Worm (Caenorhabditis elegans) whole organism, L4 larva: ENCODE data around the gene F46B3.1.
"Not testable (repeated sequence)": the region's sequence is repeated elsewhere in the genome, so short reads cannot be mapped to it uniquely, and the experiment has no call there.

ENCODE experiments used
- D1046.2 ChIP-seq: fragments of 200-800 bp; sonication (Bioruptor generic); IDR thresholded peaks from 2 replicates; pipeline ENCODE4 v1.3.6; 2022; ENCODE audit warnings: missing genetic modification characterization, missing compliant biosample characterization
- F26F4.8 ChIP-seq: fragments of 200-800 bp; sonication (Bioruptor generic); conservative IDR thresholded peaks from 2 replicates; pipeline ENCODE4 v1.3.6; 2022; ENCODE audit warnings: missing genetic modification characterization, missing compliant biosample characterization
- Y48G9A.11 ChIP-seq: fragments of 200-800 bp; sonication (Bioruptor generic); IDR thresholded peaks from 2 replicates; pipeline ENCODE4 v1.3.6; 2022; ENCODE audit warnings: missing genetic modification reagents, missing genetic modification characterization, missing compliant biosample characterization
- Y5F2A.4 ChIP-seq: fragments of 200-800 bp; sonication (Bioruptor generic); optimal IDR thresholded peaks from 2 replicates; lab custom pipeline; 2018; ENCODE audit warnings: mild to moderate bottlenecking, missing genetic modification characterization, missing compliant biosample characterization
- Y75B8A.6 ChIP-seq: fragments of 200-800 bp; sonication (Bioruptor generic); IDR thresholded peaks from 2 replicates; pipeline ENCODE4 v1.3.6; 2022; ENCODE audit warnings: missing genetic modification reagents, missing genetic modification characterization, missing compliant biosample characterization
- ZK337.2 ChIP-seq: fragments of 200-800 bp; sonication (Bioruptor generic); IDR thresholded peaks from 2 replicates; pipeline ENCODE4 v1.3.6; 2022; ENCODE audit warnings: missing genetic modification reagents, missing genetic modification characterization, missing compliant biosample characterization
- ZK546.5 ChIP-seq, 2 experiments: sonication (generic microtip); optimal IDR thresholded peaks; 2 replicates each; lab custom pipeline; 2017; ENCODE audit warnings: missing biosample characterization in 2 of 2, missing genetic modification characterization in 2 of 2
- aly-2 ChIP-seq: sonication (generic microtip); optimal IDR thresholded peaks from 2 replicates; lab custom pipeline; 2018; ENCODE audit warnings: missing biosample characterization, missing genetic modification characterization
- attf-4 ChIP-seq: sonication (generic microtip); optimal IDR thresholded peaks from 3 replicates; lab custom pipeline; 2017; ENCODE audit warnings: missing biosample characterization, missing genetic modification characterization
- ceh-20 ChIP-seq: fragments of 200-800 bp; sonication (Bioruptor generic); IDR thresholded peaks from 2 replicates; pipeline ENCODE4 v1.3.6; 2022; ENCODE audit warnings: missing genetic modification reagents, missing genetic modification characterization, missing compliant biosample characterization
- ceh-28 ChIP-seq: fragments of 150-350 bp; optimal IDR thresholded peaks from 2 replicates; lab custom pipeline; 2014; ENCODE audit warnings: missing biosample characterization, missing genetic modification reagents, missing genetic modification characterization
- ceh-44 ChIP-seq: fragments of 200-800 bp; sonication (Bioruptor generic); IDR thresholded peaks from 2 replicates; pipeline ENCODE4 v1.3.6; 2022; ENCODE audit warnings: missing genetic modification reagents, missing genetic modification characterization, missing compliant biosample characterization
- cey-2 ChIP-seq: sonication (generic microtip); optimal IDR thresholded peaks from 3 replicates; lab custom pipeline; 2017; ENCODE audit warnings: missing genetic modification characterization, mild to moderate bottlenecking, missing compliant biosample characterization, antibody characterized with exemption, borderline replicate concordance; ENCODE audit not compliant: insufficient read depth
- dmd-6 ChIP-seq: fragments of 200-800 bp; sonication (Bioruptor generic); IDR thresholded peaks from 2 replicates; pipeline ENCODE4 v1.3.6; 2022; ENCODE audit warnings: missing genetic modification reagents, missing genetic modification characterization, missing compliant biosample characterization
- dmd-9 ChIP-seq: fragments of 200-800 bp; sonication (Bioruptor generic); IDR thresholded peaks from 2 replicates; pipeline ENCODE4 v1.3.6; 2022; ENCODE audit warnings: missing genetic modification reagents, missing genetic modification characterization, missing compliant biosample characterization
- fkh-10 ChIP-seq: fragments of 150-350 bp; optimal IDR thresholded peaks from 2 replicates; lab custom pipeline; 2014; ENCODE audit warnings: missing biosample characterization, missing genetic modification reagents, missing genetic modification characterization
- fos-1 ChIP-seq: fragments of 150-350 bp; optimal IDR thresholded peaks from 2 replicates; lab custom pipeline; 2014; ENCODE audit warnings: missing biosample characterization, missing genetic modification characterization
- hif-1 ChIP-seq, 2 experiments: sonication (generic microtip); optimal IDR thresholded peaks; 2 replicates each; lab custom pipeline; 2016 to 2017; ENCODE audit warnings: missing compliant biosample characterization in 2 of 2, missing genetic modification characterization in 2 of 2, missing genetic modification reagents in 2 of 2, missing genotype in 2 of 2, mild to moderate bottlenecking in 1 of 2
- lin-15B ChIP-seq: fragments of 150-350 bp; sonication (generic microtip); optimal IDR thresholded peaks from 3 replicates; lab custom pipeline; 2014; ENCODE audit warnings: missing biosample characterization, missing genetic modification characterization
- lin-29 ChIP-seq: fragments of 200-800 bp; sonication (Bioruptor generic); IDR thresholded peaks from 2 replicates; pipeline ENCODE4 v1.3.6; 2022; ENCODE audit warnings: missing genetic modification reagents, missing genetic modification characterization, missing compliant biosample characterization
- lin-39 ChIP-seq: fragments of 150-350 bp; optimal IDR thresholded peaks from 2 replicates; lab custom pipeline; 2014; ENCODE audit warnings: missing biosample characterization, missing genetic modification reagents, missing genetic modification characterization
- mxl-2 ChIP-seq: fragments of 200-800 bp; sonication (Bioruptor generic); conservative IDR thresholded peaks from 2 replicates; pipeline ENCODE4 v1.3.6; 2022; ENCODE audit warnings: missing genetic modification reagents, missing genetic modification characterization, missing compliant biosample characterization
- nhr-11 ChIP-seq: fragments of 150-350 bp; optimal IDR thresholded peaks from 2 replicates; lab custom pipeline; 2014; ENCODE audit warnings: missing biosample characterization, missing genetic modification characterization
- nhr-28 ChIP-seq: fragments of 150-350 bp; optimal IDR thresholded peaks from 2 replicates; lab custom pipeline; 2014; ENCODE audit warnings: missing biosample characterization, missing genetic modification characterization
- nhr-76 ChIP-seq: fragments of 150-350 bp; optimal IDR thresholded peaks from 2 replicates; lab custom pipeline; 2014; ENCODE audit warnings: missing biosample characterization, missing genetic modification characterization
- php-3 ChIP-seq: fragments of 200-800 bp; sonication (Bioruptor generic); IDR thresholded peaks from 2 replicates; pipeline ENCODE4 v1.3.6; 2022; ENCODE audit warnings: missing genetic modification reagents, missing genetic modification characterization, missing compliant biosample characterization
- saeg-2 ChIP-seq: fragments of 200-800 bp; sonication (Bioruptor generic); IDR thresholded peaks from 2 replicates; pipeline ENCODE4 v1.3.6; 2022; ENCODE audit warnings: missing genetic modification reagents, missing genetic modification characterization, missing compliant biosample characterization
- set-16 ChIP-seq: fragments of 200-800 bp; sonication (Bioruptor generic); IDR thresholded peaks from 2 replicates; pipeline ENCODE4 v1.3.6; 2022; ENCODE audit warnings: missing genetic modification reagents, missing genetic modification characterization, missing compliant biosample characterization
- snpc-4 ChIP-seq: fragments of 150-350 bp; optimal IDR thresholded peaks from 2 replicates; lab custom pipeline; 2014; ENCODE audit warnings: missing biosample characterization, missing genetic modification characterization
- spr-1 ChIP-seq: sonication (generic microtip); optimal IDR thresholded peaks from 2 replicates; lab custom pipeline; 2016; ENCODE audit warnings: mild to moderate bottlenecking, missing genetic modification characterization, missing compliant biosample characterization
- spr-3 ChIP-seq: fragments of 200-800 bp; sonication (Bioruptor generic); optimal IDR thresholded peaks from 2 replicates; lab custom pipeline; 2018; ENCODE audit warnings: mild to moderate bottlenecking, missing genetic modification characterization, missing compliant biosample characterization
- tra-1 ChIP-seq: fragments of 200-800 bp; sonication (Bioruptor generic); IDR thresholded peaks from 2 replicates; pipeline ENCODE4 v1.3.6; 2022; ENCODE audit warnings: missing genetic modification reagents, missing genetic modification characterization, missing compliant biosample characterization
- unc-130 ChIP-seq: sonication (generic microtip); optimal IDR thresholded peaks from 2 replicates; lab custom pipeline; 2016; ENCODE audit warnings: missing genetic modification reagents, missing genetic modification characterization, missing compliant biosample characterization
- unc-39 ChIP-seq: sonication (generic microtip); optimal IDR thresholded peaks from 2 replicates; lab custom pipeline; 2017; ENCODE audit warnings: missing biosample characterization, missing genetic modification characterization
- unc-62 ChIP-seq, 3 experiments: fragments of 150-350 bp in 1 of 3; sonication (generic microtip); optimal IDR thresholded peaks in 2 of 3; peaks in 1 of 3; 1 replicate in 1 of 3; 2 replicates in 2 of 3; lab custom pipeline; 2014 to 2017; ENCODE audit warnings: missing biosample characterization in 3 of 3, missing genetic modification characterization in 3 of 3, missing genetic modification reagents in 3 of 3, missing genotype in 1 of 3
- zag-1 ChIP-seq: fragments of 150-350 bp; optimal IDR thresholded peaks from 2 replicates; lab custom pipeline; 2014; ENCODE audit warnings: missing biosample characterization, missing genetic modification characterization
- zip-2 ChIP-seq: fragments of 150-350 bp; optimal IDR thresholded peaks from 2 replicates; lab custom pipeline; 2014; ENCODE audit warnings: missing biosample characterization, missing genetic modification characterization
- ztf-11 ChIP-seq: fragments of 150-350 bp; optimal IDR thresholded peaks from 2 replicates; lab custom pipeline; 2014; ENCODE audit warnings: missing biosample characterization, missing genetic modification characterization

F46B3.1 gene

DNA sequence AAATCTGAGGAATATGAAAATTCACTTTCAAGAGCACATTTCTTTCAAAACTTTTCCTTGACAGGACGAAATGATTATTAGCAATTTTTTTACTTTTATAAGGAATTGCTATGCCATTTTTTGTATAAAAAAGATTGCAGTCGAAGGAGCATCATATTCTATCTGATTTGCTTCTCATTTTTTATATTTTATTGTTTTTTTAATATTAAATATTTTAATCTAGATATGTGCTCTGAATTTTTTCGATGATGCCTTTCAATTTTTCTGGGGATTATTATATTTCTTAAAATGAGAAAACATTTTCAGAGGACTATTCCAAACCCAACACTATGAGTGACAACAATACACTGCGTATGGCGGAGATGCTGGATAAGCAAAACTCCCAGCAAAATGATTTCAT is 32.9 kb downstream of the F46B3.1 start, which contains the start of gene F26F2.13:
F26F2.13 (plus strand) TSS at position 301 of the 400 bp plus-strand sequence.
- TF ChIP-seq ZK546.5 (tag; optimal IDR thresholded peaks at IDR 0.05; lab: Kevin White, UChicago); zag-1; aly-2 (tag; lab: Kevin White, UChicago): not testable (repeated sequence)
- TF ChIP-seq, all 104 proteins: peak for 0; not testable (repeated sequence) for 104

DNA sequence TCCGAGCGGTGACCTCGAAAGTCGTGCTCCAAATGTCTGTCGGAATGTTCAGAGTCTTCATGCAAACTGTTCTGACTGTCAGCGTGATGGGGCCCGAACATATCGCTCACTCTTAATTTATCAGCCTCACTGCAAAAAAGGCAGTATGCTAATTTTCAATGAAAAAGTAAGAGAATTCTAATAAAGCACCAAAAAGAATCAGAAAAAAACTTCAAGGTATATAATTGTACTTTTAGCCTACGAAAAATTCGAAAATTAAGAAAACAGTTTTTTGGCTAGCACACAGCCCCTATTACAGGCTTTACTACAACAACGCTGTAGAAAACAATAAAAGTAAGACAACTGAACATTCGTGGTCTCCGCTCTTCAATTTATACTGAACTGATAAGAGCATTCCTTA is 35.2 kb downstream of the F46B3.1 start, which contains the start of gene F26F2.1:
F26F2.1 (minus strand) TSS at position 101 of the 400 bp plus-strand sequence.
- TF ChIP-seq snpc-4 (tag; lab: Kevin White, UChicago) (no peak), unc-130 (no peak), mxl-2 (no peak)

DNA sequence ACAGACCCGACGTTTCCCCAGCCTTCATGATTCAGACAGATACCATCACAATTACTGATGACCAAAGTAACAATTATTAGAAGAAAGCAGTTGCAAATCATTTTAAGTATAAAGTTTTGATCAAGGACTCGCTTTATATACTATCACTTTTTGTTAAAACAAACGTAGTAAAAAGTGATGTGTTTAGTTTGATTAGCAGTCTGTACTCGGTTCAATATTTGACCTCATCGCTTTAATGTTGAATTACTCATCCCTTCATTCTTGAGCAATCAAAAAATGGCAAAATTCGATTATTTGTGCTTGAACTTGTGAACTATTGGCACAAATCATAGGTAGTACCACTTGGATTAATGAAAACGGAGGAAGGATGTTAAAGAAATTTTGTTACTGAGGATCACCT is 38.7 kb downstream of the F46B3.1 start, which contains the start of gene abf-4:
abf-4 (minus strand) TSS at position 101 of the 400 bp plus-strand sequence.
- TF ChIP-seq ceh-20 (no peak), snpc-4 (tag; lab: Kevin White, UChicago) (no peak), fos-1 (no peak), hif-1 (tag; optimal IDR thresholded peaks at IDR 0.05; lab: Kevin White, UChicago) (no peak), saeg-2 (GFP tag; lab: Robert Waterston, UW) (no peak), zag-1 (no peak), ceh-44 (GFP tag; lab: Robert Waterston, UW) (no peak), dmd-9 (GFP tag; lab: Robert Waterston, UW) (no peak), fkh-10 (GFP tag; lab: Kevin White, UChicago) (no peak), Y75B8A.6 (GFP tag; lab: Robert Waterston, UW) (no peak), spr-3 (GFP tag; lab: Kevin White, UChicago) (no peak), ceh-28 (tag; lab: Kevin White, UChicago) (no peak)

DNA sequence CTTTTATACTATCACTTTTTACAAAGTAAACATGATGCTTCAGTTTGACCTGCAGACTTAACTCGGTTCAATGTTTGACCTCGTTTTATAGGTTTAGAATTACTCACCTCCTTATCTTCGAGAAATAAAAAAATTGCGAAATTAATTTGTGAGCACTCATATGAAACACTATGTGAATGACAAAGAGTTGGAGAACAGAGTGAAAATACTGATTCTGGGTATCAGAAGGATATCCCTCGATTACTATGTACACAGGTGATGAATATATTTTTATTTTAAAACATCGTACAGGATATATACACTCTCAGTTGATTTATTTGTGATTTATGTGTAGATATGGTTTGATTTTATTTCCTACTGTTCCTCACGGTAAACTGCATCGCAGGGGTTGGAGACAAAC is 40.7 kb downstream of the F46B3.1 start, which contains the start of gene Y38H6C.23:
Y38H6C.23 (minus strand) TSS at position 101 of the 400 bp plus-strand sequence.
- TF ChIP-seq php-3 (GFP tag; lab: Robert Waterston, UW) (no peak), dmd-6 (GFP tag; lab: Robert Waterston, UW) (peak; percentile 66), spr-3 (GFP tag; lab: Kevin White, UChicago) (no peak), unc-62 (GFP tag; optimal IDR thresholded peaks at IDR 0.05 in 1 of 2; lab: Kevin White, UChicago) (peak in 1 of 2 experiments; percentile 37), unc-62 (tag; optimal IDR thresholded peaks at IDR 0.05; lab: Kevin White, UChicago) (no peak)

DNA sequence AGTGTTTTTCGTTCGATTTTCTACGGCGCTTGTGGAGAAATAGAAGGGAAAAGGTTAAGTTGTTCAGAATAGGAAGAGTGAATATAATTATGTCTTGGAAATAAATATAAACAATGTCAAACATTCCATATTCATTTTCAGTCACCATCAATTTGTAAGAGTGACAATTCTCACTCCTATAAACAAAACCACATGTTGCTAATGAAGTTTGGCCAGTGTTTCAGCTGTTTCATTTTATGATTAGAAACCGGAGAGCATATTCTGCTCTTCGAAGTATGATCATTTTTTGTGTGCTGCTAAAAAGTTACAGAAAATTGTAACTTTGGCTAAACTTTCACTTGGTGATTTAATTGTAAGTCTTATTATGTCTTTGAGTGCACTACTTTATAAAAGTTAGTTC is 41.9 kb downstream of the F46B3.1 start, which contains the start of gene Y38H6C.21:
Y38H6C.21 (minus strand) TSS at position 148 of the 400 bp plus-strand sequence.
- no peak for TF ChIP-seq zip-2 (tag; lab: Kevin White, UChicago)
- peak; percentile 61 for TF ChIP-seq dmd-6 (GFP tag; lab: Robert Waterston, UW)
- TF ChIP-seq lin-29 (GFP tag; lab: Robert Waterston, UW), result no peak
- no peak for TF ChIP-seq ZK337.2 (GFP tag; lab: Robert Waterston, UW)
- no peak for TF ChIP-seq dmd-9 (GFP tag; lab: Robert Waterston, UW)
- no peak for TF ChIP-seq unc-39 (tag; lab: Kevin White, UChicago)

DNA sequence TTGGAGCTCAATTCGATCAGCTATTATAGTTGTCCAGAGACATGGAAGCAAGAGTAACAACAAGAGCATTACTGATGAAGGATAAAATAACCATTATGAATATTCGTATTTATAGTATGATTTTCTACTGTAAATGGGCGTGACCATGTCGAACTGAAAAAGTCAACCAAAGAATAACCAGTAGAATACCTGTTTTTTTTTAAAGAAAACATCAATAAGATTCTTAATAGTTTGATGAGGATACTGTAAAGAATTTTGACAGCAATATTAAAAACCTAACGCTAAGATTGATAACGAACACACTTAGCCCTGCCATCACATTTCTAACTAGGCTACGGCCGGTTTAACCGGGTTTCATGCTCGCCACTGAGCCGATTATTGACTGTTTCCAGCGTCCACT is 44.0 kb downstream of the F46B3.1 start, which contains the start of gene vmo-1:
vmo-1 (minus strand) TSS at position 101 of the 400 bp plus-strand sequence.
- TF ChIP-seq nhr-28 (tag; lab: Kevin White, UChicago) (no peak), Y5F2A.4 (GFP tag; lab: Kevin White, UChicago) (no peak), F26F4.8 (GFP tag; lab: Robert Waterston, UW) (no peak), lin-15B (tag; lab: Kevin White, UChicago) (no peak), nhr-11 (tag; lab: Kevin White, UChicago) (no peak), unc-39 (tag; lab: Kevin White, UChicago) (no peak), nhr-76 (tag; lab: Kevin White, UChicago) (no peak), fos-1 (no peak), lin-39 (no peak), ztf-11 (no peak), set-16 (GFP tag; lab: Robert Waterston, UW) (no peak), tra-1 (GFP tag; lab: Robert Waterston, UW) (no peak), D1046.2 (GFP tag; lab: Robert Waterston, UW) (no peak), dmd-6 (GFP tag; lab: Robert Waterston, UW) (no peak), Y48G9A.11 (no peak), dmd-9 (GFP tag; lab: Robert Waterston, UW) (no peak), cey-2 (no peak), spr-1 (tag; lab: Kevin White, UChicago) (no peak), attf-4 (tag; lab: Kevin White, UChicago) (no peak), ZK546.5 (tag; optimal IDR thresholded peaks at IDR 0.05; lab: Kevin White, UChicago) (no peak)
